Worm (Caenorhabditis elegans): ENCODE results near the gene svh-2.

- TF ChIP-seq ama-1 (optimal IDR thresholded peaks at IDR 0.05) (no peak), ets-7 (tag; optimal IDR thresholded peaks at IDR 0.05) (no peak), B0310.2 (tag; optimal IDR thresholded peaks at IDR 0.05) (no peak), ceh-36 (tag; optimal IDR thresholded peaks at IDR 0.05) (no peak), scrt-1 (GFP tag; IDR thresholded peaks at IDR 0.05) (no peak), hnd-1 (tag; optimal IDR thresholded peaks at IDR 0.05) (no peak), hmbx-1 (tag; optimal IDR thresholded peaks at IDR 0.05) (no peak), flt-1 (GFP tag; IDR thresholded peaks at IDR 0.05) (no peak), tra-4 (tag; optimal IDR thresholded peaks at IDR 0.05) (no peak), pes-1 (GFP tag; IDR thresholded peaks at IDR 0.05) (no peak), F13C5.2 (tag; optimal IDR thresholded peaks at IDR 0.05) (no peak), hmg-4 (GFP tag; optimal IDR thresholded peaks at IDR 0.05) (no peak)
These were observed 33.6 kb upstream of the svh-2 start for ce11 chrX:6519473-6519872.

Data from whole organism, early embryonic.